Fruit fly (Drosophila melanogaster) whole organism, embryonic: Measurements from ENCODE around the gene Spn88Ea.

Experiments used
- BEAF-32 ChIP-seq: fragments of 200-800 bp; sonication (Bioruptor generic); optimal IDR thresholded peaks from 3 replicates; lab custom pipeline; 2017; ENCODE audit warnings: missing biosample characterization, missing genetic modification characterization, mild to moderate bottlenecking, moderate library complexity, missing genetic modification reagents
- Bgb ChIP-seq: fragments of 200-800 bp; sonication (Bioruptor generic); IDR thresholded peaks from 2 replicates; pipeline ENCODE4 v1.3.6; 2022; ENCODE audit warnings: missing biosample characterization, missing genetic modification characterization; ENCODE audit not compliant: partially characterized antibody
- CG10959 ChIP-seq: fragments of 200-800 bp; sonication (Bioruptor generic); IDR thresholded peaks from 2 replicates; pipeline ENCODE4 v1.3.6; 2022; ENCODE audit warnings: missing biosample characterization, missing genetic modification characterization
- CG2199 ChIP-seq: fragments of 200-800 bp; sonication (Bioruptor generic); IDR thresholded peaks from 3 replicates; pipeline ENCODE4 v1.3.6; 2022; ENCODE audit warnings: missing biosample characterization, missing genetic modification characterization
- CG2712 ChIP-seq: fragments of 200-800 bp; optimal IDR thresholded peaks from 3 replicates; lab custom pipeline; 2019; ENCODE audit warnings: missing biosample characterization, mild to moderate bottlenecking, missing genetic modification characterization, moderate library complexity
- CG31365 ChIP-seq: fragments of 200-800 bp; sonication (Bioruptor generic); optimal IDR thresholded peaks from 2 replicates; lab custom pipeline; 2018; ENCODE audit warnings: missing biosample characterization, mild to moderate bottlenecking, missing genetic modification characterization
- CG31441 ChIP-seq: fragments of 200-800 bp; sonication (Bioruptor generic); IDR thresholded peaks from 2 replicates; pipeline ENCODE4 v1.3.6; 2022; ENCODE audit warnings: missing biosample characterization, missing genetic modification characterization
- CG3281 ChIP-seq: fragments of 200-800 bp; sonication (Bioruptor generic); optimal IDR thresholded peaks from 3 replicates; lab custom pipeline; 2017; ENCODE audit warnings: missing biosample characterization, mild to moderate bottlenecking, missing genetic modification characterization
- CG3838 ChIP-seq: fragments of 200-800 bp; sonication (Bioruptor generic); optimal IDR thresholded peaks from 3 replicates; lab custom pipeline; 2016; ENCODE audit warnings: missing biosample characterization, missing genetic modification characterization
- CG42726 ChIP-seq: fragments of 200-800 bp; sonication (Bioruptor generic); IDR thresholded peaks from 2 replicates; pipeline ENCODE4 v1.3.6; 2022; ENCODE audit warnings: missing biosample characterization, missing genetic modification characterization; ENCODE audit not compliant: partially characterized antibody
- CG4360 ChIP-seq: fragments of 200-800 bp; sonication (Bioruptor generic); IDR thresholded peaks from 2 replicates; pipeline ENCODE4 v1.3.6; 2022; ENCODE audit warnings: missing biosample characterization, missing genetic modification characterization
- CG43689 ChIP-seq: fragments of 200-800 bp; sonication (Bioruptor generic); IDR thresholded peaks from 2 replicates; pipeline ENCODE4 v1.3.6; 2022; ENCODE audit warnings: missing biosample characterization, missing genetic modification characterization
- CG6791 ChIP-seq: fragments of 200-800 bp; sonication (Bioruptor generic); IDR thresholded peaks from 3 replicates; pipeline ENCODE4 v1.3.6; 2022; ENCODE audit warnings: missing biosample characterization, missing genetic modification characterization; ENCODE audit not compliant: partially characterized antibody
- CG9437 ChIP-seq: fragments of 200-800 bp; sonication (Bioruptor generic); optimal IDR thresholded peaks from 2 replicates; lab custom pipeline; 2018; ENCODE audit warnings: missing biosample characterization, mild to moderate bottlenecking, missing genetic modification characterization
- CG9609 ChIP-seq: fragments of 200-800 bp; sonication (Bioruptor generic); optimal IDR thresholded peaks from 3 replicates; lab custom pipeline; 2016; ENCODE audit warnings: missing biosample characterization, missing genetic modification characterization
- Dbx ChIP-seq: fragments of 200-800 bp; sonication (Bioruptor generic); IDR thresholded peaks from 3 replicates; pipeline ENCODE4 v1.3.6; 2022; ENCODE audit warnings: missing biosample characterization, missing genetic modification characterization
- Dek ChIP-seq: fragments of 200-800 bp; sonication (Bioruptor generic); optimal IDR thresholded peaks from 3 replicates; lab custom pipeline; 2019; ENCODE audit warnings: missing biosample characterization, mild to moderate bottlenecking, missing genetic modification characterization, moderate library complexity
- Dip2 ChIP-seq: fragments of 200-800 bp; sonication (Bioruptor generic); IDR thresholded peaks from 2 replicates; pipeline ENCODE4 v1.3.6; 2022; ENCODE audit warnings: missing biosample characterization, missing genetic modification characterization
- Doc2 ChIP-seq: fragments of 200-800 bp; sonication (Bioruptor generic); IDR thresholded peaks from 2 replicates; pipeline ENCODE4 v1.3.6; 2022; ENCODE audit warnings: missing biosample characterization, missing genetic modification characterization
- Fer1 ChIP-seq: fragments of 200-800 bp; sonication (Bioruptor generic); optimal IDR thresholded peaks from 2 replicates; lab custom pipeline; 2017; ENCODE audit warnings: missing biosample characterization, mild to moderate bottlenecking, missing genetic modification characterization
- HLH4C ChIP-seq: fragments of 200-800 bp; sonication (Bioruptor generic); IDR thresholded peaks from 3 replicates; pipeline ENCODE4 v1.3.6; 2022; ENCODE audit warnings: missing biosample characterization, missing genetic modification characterization; ENCODE audit not compliant: partially characterized antibody
- Hr39 ChIP-seq: fragments of >200 bp; optimal IDR thresholded peaks from 2 replicates; lab custom pipeline; 2017
- Lhr ChIP-seq: fragments of 200-800 bp; sonication (Bioruptor generic); optimal IDR thresholded peaks from 3 replicates; lab custom pipeline; 2017; ENCODE audit warnings: mild to moderate bottlenecking, missing biosample characterization, missing genetic modification reagents, missing genetic modification characterization
- NK7.1 ChIP-seq: fragments of 200-800 bp; sonication (Bioruptor generic); optimal IDR thresholded peaks from 3 replicates; lab custom pipeline; 2016; ENCODE audit warnings: missing biosample characterization, missing genetic modification characterization
- PHDP ChIP-seq: fragments of 200-800 bp; sonication (Bioruptor generic); optimal IDR thresholded peaks from 3 replicates; lab custom pipeline; 2018; ENCODE audit warnings: missing biosample characterization, mild to moderate bottlenecking, missing genetic modification characterization, moderate library complexity
- Scr ChIP-seq: fragments of 200-800 bp; sonication (Bioruptor generic); IDR thresholded peaks from 2 replicates; pipeline ENCODE4 v1.3.6; 2022; ENCODE audit warnings: missing biosample characterization, missing genetic modification characterization; ENCODE audit not compliant: partially characterized antibody
- Sin3A ChIP-seq: fragments of >200 bp; optimal IDR thresholded peaks from 2 replicates; lab custom pipeline; 2018
- TFAM ChIP-seq: fragments of 200-800 bp; sonication (Bioruptor generic); optimal IDR thresholded peaks from 2 replicates; lab custom pipeline; 2017; ENCODE audit warnings: missing biosample characterization, missing genetic modification characterization, inconsistent platforms
- Xbp1 ChIP-seq: fragments of 200-800 bp; sonication (Bioruptor generic); optimal IDR thresholded peaks from 3 replicates; lab custom pipeline; 2016; ENCODE audit warnings: missing biosample characterization, mild to moderate bottlenecking, missing genetic modification characterization
- bsh ChIP-seq, 2 experiments: fragments of 200-800 bp; sonication (Bioruptor generic); optimal IDR thresholded peaks; 2 replicates each; lab custom pipeline; 2017 to 2018; ENCODE audit warnings: mild to moderate bottlenecking in 2 of 2, missing biosample characterization in 2 of 2, missing genetic modification characterization in 2 of 2, moderate library complexity in 1 of 2
- cg ChIP-seq: fragments of 200-800 bp; sonication (Bioruptor generic); optimal IDR thresholded peaks from 3 replicates; lab custom pipeline; 2019; ENCODE audit warnings: missing biosample characterization, mild to moderate bottlenecking, missing genetic modification characterization, moderate library complexity
- danr ChIP-seq: fragments of 200-800 bp; sonication (Bioruptor generic); IDR thresholded peaks from 2 replicates; pipeline ENCODE4 v1.3.6; 2022; ENCODE audit warnings: missing biosample characterization, missing genetic modification characterization
- dpn ChIP-seq, 2 experiments: fragments of 200-800 bp; sonication (Bioruptor generic); optimal IDR thresholded peaks; 3 replicates each; lab custom pipeline; 2016; ENCODE audit warnings: missing biosample characterization in 2 of 2, missing genetic modification characterization in 2 of 2
- exex ChIP-seq: fragments of 200-800 bp; sonication (Bioruptor generic); optimal IDR thresholded peaks from 4 replicates; lab custom pipeline; 2018; ENCODE audit warnings: missing biosample characterization, mild to moderate bottlenecking, missing genetic modification characterization, moderate library complexity
- fd102C ChIP-seq: fragments of 200-800 bp; sonication (Bioruptor generic); optimal IDR thresholded peaks from 2 replicates; lab custom pipeline; 2018; ENCODE audit warnings: missing biosample characterization, mild to moderate bottlenecking, missing genetic modification characterization, moderate library complexity
- gcm2 ChIP-seq: fragments of 200-800 bp; sonication (Bioruptor generic); optimal IDR thresholded peaks from 2 replicates; lab custom pipeline; 2016; ENCODE audit warnings: missing biosample characterization, missing genetic modification characterization
- gem ChIP-seq: fragments of 200-800 bp; sonication (Bioruptor generic); optimal IDR thresholded peaks from 2 replicates; lab custom pipeline; 2019; ENCODE audit warnings: missing biosample characterization, mild to moderate bottlenecking, missing genetic modification characterization, moderate library complexity
- gfzf ChIP-seq: fragments of 200-800 bp; sonication (Bioruptor generic); optimal IDR thresholded peaks from 2 replicates; lab custom pipeline; 2016; ENCODE audit warnings: missing biosample characterization, mild to moderate bottlenecking, missing genetic modification characterization, moderate library complexity
- grau ChIP-seq: fragments of 200-800 bp; optimal IDR thresholded peaks from 3 replicates; lab custom pipeline; 2019; ENCODE audit warnings: missing biosample characterization, mild to moderate bottlenecking, missing genetic modification characterization, moderate library complexity
- odd ChIP-seq: fragments of 200-800 bp; sonication (Bioruptor generic); optimal IDR thresholded peaks from 2 replicates; lab custom pipeline; 2017; ENCODE audit warnings: missing biosample characterization, mild to moderate bottlenecking, missing genetic modification characterization
- onecut ChIP-seq: fragments of 200-800 bp; sonication (Bioruptor generic); IDR thresholded peaks from 2 replicates; pipeline ENCODE4 v1.3.6; 2022; ENCODE audit warnings: missing biosample characterization, missing genetic modification characterization
- otp ChIP-seq: fragments of 200-800 bp; sonication (Bioruptor generic); IDR thresholded peaks from 3 replicates; pipeline ENCODE4, ENCODE4 v1.3.6; 2022; ENCODE audit warnings: missing biosample characterization, missing genetic modification characterization
- pita ChIP-seq: fragments of 200-800 bp; sonication (Bioruptor generic); optimal IDR thresholded peaks from 2 replicates; lab custom pipeline; 2017; ENCODE audit warnings: missing biosample characterization, mild to moderate bottlenecking, missing genetic modification characterization
- repo ChIP-seq: fragments of 200-800 bp; sonication (Bioruptor generic); optimal IDR thresholded peaks from 2 replicates; lab custom pipeline; 2016; ENCODE audit warnings: missing biosample characterization, missing genetic modification characterization
- slou ChIP-seq: fragments of 200-800 bp; sonication (Bioruptor generic); optimal IDR thresholded peaks from 3 replicates; lab custom pipeline; 2016; ENCODE audit warnings: missing biosample characterization, missing genetic modification characterization
- sna ChIP-seq: fragments of 200-800 bp; sonication (Bioruptor generic); IDR thresholded peaks from 2 replicates; pipeline ENCODE4 v1.3.6; 2022; ENCODE audit warnings: missing biosample characterization, missing genetic modification characterization; ENCODE audit not compliant: partially characterized antibody
- sqz ChIP-seq: fragments of 200-800 bp; sonication (Bioruptor generic); optimal IDR thresholded peaks from 3 replicates; lab custom pipeline; 2018; ENCODE audit warnings: missing biosample characterization, mild to moderate bottlenecking, missing genetic modification characterization
- zen ChIP-seq: fragments of 200-800 bp; sonication (Bioruptor generic); optimal IDR thresholded peaks from 3 replicates; lab custom pipeline; 2018; ENCODE audit warnings: missing biosample characterization, mild to moderate bottlenecking, missing genetic modification characterization, moderate library complexity
- zen2 ChIP-seq: fragments of 200-800 bp; sonication (Bioruptor generic); IDR thresholded peaks from 3 replicates; pipeline ENCODE4 v1.3.6; 2022; ENCODE audit warnings: missing biosample characterization, missing genetic modification characterization; ENCODE audit not compliant: partially characterized antibody
- zf30C ChIP-seq: fragments of 200-800 bp; sonication (Bioruptor generic); optimal IDR thresholded peaks from 3 replicates; lab custom pipeline; 2018; ENCODE audit warnings: missing biosample characterization, mild to moderate bottlenecking, missing genetic modification characterization

Gene Spn88Ea

dm6 chr3R:15229329-15229876 is 23.2 kb upstream of the Spn88Ea start, which contains the start of the genes Art3 and mRpS10 (continued):
- peak; percentile 100 for TF ChIP-seq sqz (GFP tag; lab: Kevin White, UChicago)
- TF ChIP-seq zen: peak; percentile 100
- TF ChIP-seq Hr39: no peak
- peak; percentile 99 for TF ChIP-seq odd
- TF ChIP-seq CG9437 (GFP tag; lab: Kevin White, UChicago): peak; percentile 98
- TF ChIP-seq bsh (GFP tag; optimal IDR thresholded peaks at IDR 0.05; lab: Kevin White, UChicago): peak in 1 of 2 experiments; percentile 100
- peak; percentile 100 for TF ChIP-seq CG10959 (GFP tag; lab: Robert Waterston, UW)
- peak; percentile 100 for TF ChIP-seq dpn (GFP tag; optimal IDR thresholded peaks at IDR 0.05; lab: Kevin White, UChicago)
- no peak for TF ChIP-seq zen2 (GFP tag; lab: Robert Waterston, UW)
- peak; percentile 100 for TF ChIP-seq gem (tag; lab: Kevin White, UChicago)
- peak; percentile 100 for TF ChIP-seq CG2199
- peak; percentile 20 for TF ChIP-seq Sin3A (lab: Kevin White, UChicago)
- peak; percentile 100 for TF ChIP-seq Xbp1 (GFP tag; lab: Kevin White, UChicago)
- TF ChIP-seq CG4360 (GFP tag; lab: Robert Waterston, UW): peak; percentile 96
- peak; percentile 84 for TF ChIP-seq Dip2
- peak; percentile 40 for TF ChIP-seq Scr (GFP tag; lab: Robert Waterston, UW)
- TF ChIP-seq CG43689 (GFP tag; lab: Robert Waterston, UW): peak; percentile 99
- TF ChIP-seq cg: peak; percentile 7
- TF ChIP-seq CG2712 (tag; lab: Kevin White, UChicago): peak; percentile 100
- no peak for TF ChIP-seq pita (GFP tag; lab: Kevin White, UChicago)
- peak; percentile 100 for TF ChIP-seq CG31441 (GFP tag; lab: Robert Waterston, UW)
- TF ChIP-seq Doc2 (GFP tag; lab: Robert Waterston, UW): peak; percentile 99
- peak; percentile 52 for TF ChIP-seq BEAF-32 (GFP tag; lab: Kevin White, UChicago)
- no peak for TF ChIP-seq HLH4C
- TF ChIP-seq NK7.1 (GFP tag; lab: Kevin White, UChicago): peak; percentile 100
- TF ChIP-seq onecut: peak; percentile 99
- TF ChIP-seq Bgb (GFP tag; lab: Robert Waterston, UW): no peak
- TF ChIP-seq TFAM: peak; percentile 97
- peak; percentile 100 for TF ChIP-seq slou (GFP tag; lab: Kevin White, UChicago)
- peak; percentile 100 for TF ChIP-seq grau (tag; lab: Kevin White, UChicago)
- TF ChIP-seq sna: peak; percentile 37; the same call in 1 of the 2 replicates
- peak; percentile 99 for TF ChIP-seq gcm2 (GFP tag; lab: Kevin White, UChicago)
- peak; percentile 100 for TF ChIP-seq danr (GFP tag; lab: Robert Waterston, UW)
- peak; percentile 99 for TF ChIP-seq fd102C (GFP tag; lab: Kevin White, UChicago)
- peak; percentile 100 for TF ChIP-seq Dbx (GFP tag; lab: Robert Waterston, UW)
- peak; percentile 100 for TF ChIP-seq Dek (tag; lab: Kevin White, UChicago)
- peak; percentile 99 for TF ChIP-seq Lhr
- peak; percentile 100 for TF ChIP-seq Fer1 (GFP tag; lab: Kevin White, UChicago)
- TF ChIP-seq gfzf (GFP tag; lab: Kevin White, UChicago): peak; percentile 89
- TF ChIP-seq repo (GFP tag; lab: Kevin White, UChicago): peak; percentile 100
- peak; percentile 99 for TF ChIP-seq CG3838
- TF ChIP-seq CG9609 (GFP tag; lab: Kevin White, UChicago): peak; percentile 100
- TF ChIP-seq CG3281 (GFP tag; lab: Kevin White, UChicago): peak; percentile 100
- peak; percentile 100 for TF ChIP-seq PHDP (tag; lab: Kevin White, UChicago)
- peak; percentile 100 for TF ChIP-seq otp (GFP tag; lab: Robert Waterston, UW)
- TF ChIP-seq CG31365 (tag; lab: Kevin White, UChicago): peak; percentile 95
- TF ChIP-seq exex: peak; percentile 99
- TF ChIP-seq CG6791 (GFP tag; lab: Robert Waterston, UW): no peak
- 0 out of 2 replicates have a peak, but pooled peaks have one; percentile 36 for TF ChIP-seq CG42726
- peak; percentile 72 for TF ChIP-seq zf30C (GFP tag; lab: Kevin White, UChicago)
